Fruit fly (Drosophila melanogaster) whole organism, prepupa: ENCODE data around the gene CG42821.

ENCODE experiments used
- CG10669 ChIP-seq: fragments of 200-800 bp; sonication (Bioruptor generic); optimal IDR thresholded peaks from 3 replicates; lab custom pipeline; 2018; ENCODE audit warnings: missing biosample characterization, mild to moderate bottlenecking, missing genetic modification characterization, moderate library complexity
- CG11294 ChIP-seq: fragments of 200-800 bp; sonication (Bioruptor generic); IDR thresholded peaks from 2 replicates; pipeline ENCODE4 v1.3.6; 2022; ENCODE audit warnings: missing biosample characterization, missing genetic modification characterization
- CG11762 ChIP-seq: fragments of 200-800 bp; sonication (Bioruptor generic); optimal IDR thresholded peaks from 3 replicates; lab custom pipeline; 2016; ENCODE audit warnings: missing biosample characterization, missing genetic modification characterization; ENCODE audit not compliant: insufficient read depth
- CG11902 ChIP-seq: fragments of 200-800 bp; sonication (Bioruptor generic); optimal IDR thresholded peaks from 3 replicates; lab custom pipeline; 2016; ENCODE audit warnings: missing biosample characterization, missing genetic modification characterization
- CG15336 ChIP-seq: fragments of 200-800 bp; sonication (Bioruptor generic); IDR thresholded peaks from 2 replicates; pipeline ENCODE4 v1.3.6; 2022; ENCODE audit warnings: missing biosample characterization, missing genetic modification characterization
- CG1621 ChIP-seq: fragments of 200-800 bp; sonication (Bioruptor generic); optimal IDR thresholded peaks from 3 replicates; lab custom pipeline; 2018; ENCODE audit warnings: missing biosample characterization, mild to moderate bottlenecking, missing genetic modification characterization
- CG16779 ChIP-seq: fragments of 200-800 bp; sonication (Bioruptor generic); optimal IDR thresholded peaks from 3 replicates; lab custom pipeline; 2017; ENCODE audit warnings: missing biosample characterization, mild to moderate bottlenecking, missing genetic modification characterization
- CG31627 ChIP-seq: fragments of 200-800 bp; sonication (Bioruptor generic); optimal IDR thresholded peaks from 3 replicates; lab custom pipeline; 2016; ENCODE audit warnings: missing biosample characterization, missing genetic modification characterization
- CG34406 ChIP-seq: fragments of 200-800 bp; sonication (Bioruptor generic); optimal IDR thresholded peaks from 3 replicates; lab custom pipeline; 2016; ENCODE audit warnings: missing biosample characterization, missing genetic modification characterization
- CG6163 ChIP-seq: fragments of 200-800 bp; sonication (Bioruptor generic); IDR thresholded peaks from 3 replicates; pipeline ENCODE4 v1.3.6; 2022; ENCODE audit warnings: missing biosample characterization, missing genetic modification characterization
- CG6276 ChIP-seq: fragments of 200-800 bp; sonication (Bioruptor generic); optimal IDR thresholded peaks from 2 replicates; lab custom pipeline; 2017; ENCODE audit warnings: missing biosample characterization, mild to moderate bottlenecking, missing genetic modification characterization
- CG6792 ChIP-seq: fragments of 200-800 bp; sonication (Bioruptor generic); optimal IDR thresholded peaks from 3 replicates; lab custom pipeline; 2016; ENCODE audit warnings: missing biosample characterization, missing genetic modification characterization
- CG6854 ChIP-seq: fragments of 200-800 bp; sonication (Bioruptor generic); optimal IDR thresholded peaks from 2 replicates; lab custom pipeline; 2017; ENCODE audit warnings: missing biosample characterization, mild to moderate bottlenecking, missing genetic modification characterization
- CG7368 ChIP-seq: fragments of 200-800 bp; sonication (Bioruptor generic); optimal IDR thresholded peaks from 3 replicates; lab custom pipeline; 2016; ENCODE audit warnings: missing biosample characterization, missing genetic modification characterization
- CG8119 ChIP-seq: fragments of 200-800 bp; sonication (Bioruptor generic); IDR thresholded peaks from 3 replicates; pipeline ENCODE4 v1.3.6; 2022; ENCODE audit warnings: missing biosample characterization, missing genetic modification characterization
- CG8319 ChIP-seq: fragments of 200-800 bp; sonication (Bioruptor generic); optimal IDR thresholded peaks from 3 replicates; lab custom pipeline; 2016; ENCODE audit warnings: missing biosample characterization, missing genetic modification characterization
- CG8632 ChIP-seq: fragments of 200-800 bp; sonication (Bioruptor generic); optimal IDR thresholded peaks from 3 replicates; lab custom pipeline; 2016; ENCODE audit warnings: missing biosample characterization, missing genetic modification characterization
- CG9139 ChIP-seq: fragments of 200-800 bp; sonication (Bioruptor generic); optimal IDR thresholded peaks from 3 replicates; lab custom pipeline; 2017; ENCODE audit warnings: missing biosample characterization, mild to moderate bottlenecking, missing genetic modification characterization
- Eip75B ChIP-seq: fragments of 200-800 bp; sonication (Bioruptor generic); optimal IDR thresholded peaks from 3 replicates; lab custom pipeline; 2016; ENCODE audit warnings: missing biosample characterization, missing genetic modification characterization
- Eip93F ChIP-seq: fragments of 200-800 bp; sonication (Bioruptor generic); optimal IDR thresholded peaks from 2 replicates; lab custom pipeline; 2016; ENCODE audit warnings: missing biosample characterization, mild to moderate bottlenecking, missing genetic modification characterization
- Ets21C ChIP-seq: fragments of 200-800 bp; sonication (Bioruptor generic); optimal IDR thresholded peaks from 3 replicates; lab custom pipeline; 2016; ENCODE audit warnings: missing biosample characterization, missing genetic modification characterization
- Ets96B ChIP-seq: fragments of 200-800 bp; optimal IDR thresholded peaks from 2 replicates; lab custom pipeline; 2019; ENCODE audit warnings: missing biosample characterization, mild to moderate bottlenecking, missing genetic modification characterization, moderate library complexity
- Gug ChIP-seq: fragments of 200-800 bp; sonication (Bioruptor generic); IDR thresholded peaks from 2 replicates; pipeline ENCODE4 v1.3.6; 2022; ENCODE audit warnings: missing biosample characterization, missing genetic modification characterization
- Hr38 ChIP-seq: sonication (Bioruptor generic); optimal IDR thresholded peaks from 2 replicates; lab custom pipeline; 2016; ENCODE audit warnings: missing biosample characterization, missing genetic modification characterization
- Hr39 ChIP-seq: fragments of 200-800 bp; sonication (Bioruptor generic); optimal IDR thresholded peaks from 2 replicates; lab custom pipeline; 2016; ENCODE audit warnings: missing biosample characterization, missing genetic modification characterization
- Lpt ChIP-seq: fragments of 200-800 bp; sonication (Bioruptor generic); optimal IDR thresholded peaks from 3 replicates; lab custom pipeline; 2016; ENCODE audit warnings: missing biosample characterization, missing genetic modification characterization
- OdsH ChIP-seq: fragments of 200-800 bp; sonication (Bioruptor generic); optimal IDR thresholded peaks from 3 replicates; lab custom pipeline; 2016; ENCODE audit warnings: missing biosample characterization, missing genetic modification characterization
- Smox ChIP-seq: fragments of 200-800 bp; sonication (Bioruptor generic); optimal IDR thresholded peaks from 3 replicates; lab custom pipeline; 2016; ENCODE audit warnings: missing biosample characterization, missing genetic modification characterization
- Sox14 ChIP-seq: fragments of 200-800 bp; sonication (Bioruptor generic); optimal IDR thresholded peaks from 3 replicates; lab custom pipeline; 2016; ENCODE audit warnings: missing biosample characterization, missing genetic modification characterization
- acj6 ChIP-seq: fragments of 200-800 bp; sonication (Bioruptor generic); optimal IDR thresholded peaks from 3 replicates; lab custom pipeline; 2016; ENCODE audit warnings: missing biosample characterization, missing genetic modification characterization
- cyc ChIP-seq: fragments of 200-800 bp; sonication (Bioruptor generic); optimal IDR thresholded peaks from 3 replicates; lab custom pipeline; 2016; ENCODE audit warnings: missing biosample characterization, missing genetic modification characterization
- dac ChIP-seq: fragments of 200-800 bp; sonication (Bioruptor generic); optimal IDR thresholded peaks from 2 replicates; lab custom pipeline; 2017; ENCODE audit warnings: missing biosample characterization, mild to moderate bottlenecking, missing genetic modification characterization
- dsx ChIP-seq: fragments of 200-800 bp; optimal IDR thresholded peaks from 3 replicates; lab custom pipeline; 2019; ENCODE audit warnings: missing biosample characterization, mild to moderate bottlenecking, missing genetic modification characterization, moderate library complexity; ENCODE audit not compliant: poor library complexity, severe bottlenecking
- eg ChIP-seq: fragments of 200-800 bp; sonication (Bioruptor generic); IDR thresholded peaks from 3 replicates; pipeline ENCODE4 v1.3.6; 2022; ENCODE audit warnings: missing biosample characterization, missing genetic modification characterization
- esn ChIP-seq: fragments of 200-800 bp; sonication (Bioruptor generic); optimal IDR thresholded peaks from 2 replicates; lab custom pipeline; 2016; ENCODE audit warnings: missing biosample characterization, mild to moderate bottlenecking, missing genetic modification characterization, moderate library complexity
- fd59A ChIP-seq: fragments of 200-800 bp; sonication (Bioruptor generic); optimal IDR thresholded peaks from 2 replicates; lab custom pipeline; 2017; ENCODE audit warnings: missing biosample characterization, mild to moderate bottlenecking, missing genetic modification characterization, missing genetic modification reagents
- fd85E ChIP-seq: fragments of 200-800 bp; sonication (Bioruptor generic); optimal IDR thresholded peaks from 3 replicates; lab custom pipeline; 2016; ENCODE audit warnings: missing biosample characterization, missing genetic modification characterization
- fkh ChIP-seq: fragments of 200-800 bp; sonication (Bioruptor generic); optimal IDR thresholded peaks from 3 replicates; lab custom pipeline; 2017; ENCODE audit warnings: missing biosample characterization, mild to moderate bottlenecking, missing genetic modification characterization, moderate library complexity
- lz ChIP-seq: fragments of 200-800 bp; sonication (Bioruptor generic); optimal IDR thresholded peaks from 3 replicates; lab custom pipeline; 2016; ENCODE audit warnings: missing biosample characterization, missing genetic modification characterization
- net ChIP-seq: fragments of 200-800 bp; sonication (Bioruptor generic); optimal IDR thresholded peaks from 3 replicates; lab custom pipeline; 2016; ENCODE audit warnings: missing biosample characterization, missing genetic modification characterization
- pdm3 ChIP-seq: fragments of 200-800 bp; sonication (Bioruptor generic); optimal IDR thresholded peaks from 3 replicates; lab custom pipeline; 2016; ENCODE audit warnings: missing biosample characterization, missing genetic modification characterization
- salr ChIP-seq, 2 experiments: fragments of 200-800 bp; sonication (Bioruptor generic); optimal IDR thresholded peaks; 3 replicates each; lab custom pipeline; 2016 to 2018; ENCODE audit warnings: missing biosample characterization in 2 of 2, missing genetic modification characterization in 2 of 2, mild to moderate bottlenecking in 1 of 2
- spab ChIP-seq: fragments of 200-800 bp; sonication (Bioruptor generic); optimal IDR thresholded peaks from 2 replicates; lab custom pipeline; 2017; ENCODE audit warnings: missing biosample characterization, mild to moderate bottlenecking, missing genetic modification characterization, missing genetic modification reagents
- ss ChIP-seq, 2 experiments: fragments of 200-800 bp; sonication (Bioruptor generic); optimal IDR thresholded peaks; 2 replicates in 1 of 2; 3 replicates in 1 of 2; lab custom pipeline; 2017 to 2018; ENCODE audit warnings: mild to moderate bottlenecking in 2 of 2, missing biosample characterization in 2 of 2, missing genetic modification characterization in 2 of 2, moderate library complexity in 1 of 2
- svp ChIP-seq: fragments of 200-800 bp; sonication (Bioruptor generic); peaks from one replicate; lab custom pipeline; 2016; ENCODE audit warnings: missing biosample characterization, missing genetic modification characterization
- vri ChIP-seq: fragments of 200-800 bp; sonication (Bioruptor generic); optimal IDR thresholded peaks from 3 replicates; lab custom pipeline; 2016; ENCODE audit warnings: missing biosample characterization, mild to moderate bottlenecking, missing genetic modification characterization

The CG42821 gene

DNA sequence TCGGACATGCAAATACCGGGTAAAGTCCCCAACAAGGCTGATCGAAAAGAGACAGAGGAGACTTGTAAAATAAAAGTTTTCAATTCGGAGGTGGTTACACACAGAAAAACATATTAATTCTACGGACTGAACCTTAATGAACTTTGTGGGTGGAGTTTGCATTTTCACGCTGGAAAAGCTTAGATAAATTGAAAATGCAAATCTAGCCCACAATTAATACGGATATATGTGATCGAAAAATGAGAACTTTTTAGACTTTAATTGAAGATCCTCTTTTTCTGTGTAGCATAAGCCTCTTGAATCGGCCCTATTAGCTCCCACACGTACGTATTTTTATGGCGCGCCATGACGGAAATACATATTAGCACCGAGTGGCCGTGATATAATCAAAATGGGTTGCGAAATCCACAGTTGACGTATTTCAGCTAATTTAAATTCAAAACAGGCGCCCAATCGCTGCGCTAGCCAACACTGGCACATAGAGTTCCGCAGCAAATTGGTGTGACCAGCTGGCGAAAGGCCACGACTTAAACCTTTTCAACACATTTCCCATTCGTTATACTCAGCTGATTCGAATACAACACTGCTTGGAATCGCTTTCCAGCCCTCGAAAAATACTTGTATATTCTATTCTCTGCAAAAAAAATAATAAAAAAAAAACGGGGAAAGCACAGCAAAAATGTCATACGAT is 27.4 kb upstream of the CG42821 start (continued):
- TF ChIP-seq Eip75B (peak; percentile 33), salr (GFP tag; optimal IDR thresholded peaks at IDR 0.05; lab: Kevin White, UChicago) (peak in 1 of 2 experiments; percentile 24), cyc (GFP tag; lab: Kevin White, UChicago) (peak; percentile 62), Lpt (GFP tag; lab: Kevin White, UChicago) (no peak), CG10669 (GFP tag; lab: Kevin White, UChicago) (peak; percentile 21), CG8632 (GFP tag; lab: Kevin White, UChicago) (no peak), Eip93F (GFP tag; lab: Kevin White, UChicago) (no peak), Ets21C (GFP tag; lab: Kevin White, UChicago) (no peak), CG6854 (no peak), CG6163 (GFP tag; lab: Robert Waterston, UW) (peak; percentile 58), Gug (GFP tag; lab: Robert Waterston, UW) (0 out of 2 replicates have a peak, but pooled peaks have one; percentile 18)

DNA sequence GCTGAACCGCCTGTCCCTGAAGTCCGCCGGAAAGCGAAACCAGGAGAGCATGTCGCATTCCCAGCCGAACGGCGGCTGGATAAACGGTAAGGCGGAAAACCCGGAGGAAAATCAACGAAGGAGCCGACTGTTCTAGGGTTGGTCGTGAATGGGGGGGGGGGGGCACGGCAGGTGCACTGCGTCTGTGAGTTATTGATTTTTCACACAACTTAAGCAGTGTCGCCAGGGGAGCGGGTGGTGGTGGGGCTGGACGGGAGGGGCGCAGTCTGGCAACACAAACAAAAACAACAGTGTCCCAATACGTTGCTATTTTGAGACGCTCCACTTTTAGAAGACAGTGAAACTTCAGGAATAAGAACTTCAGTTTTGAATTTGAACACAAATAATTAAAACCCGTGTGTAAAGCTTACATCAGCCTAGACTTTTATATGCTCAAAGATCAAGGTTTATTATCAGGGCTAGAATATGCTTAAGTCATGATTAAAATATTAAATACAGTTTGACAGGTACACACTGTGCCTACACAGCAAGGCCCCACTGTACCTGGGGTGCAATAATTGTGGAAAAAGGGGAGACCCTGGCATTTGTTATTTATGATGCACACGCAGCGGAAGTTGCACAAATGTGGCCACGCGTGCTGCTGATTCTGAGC is 26.6 kb upstream of the CG42821 start:
- TF ChIP-seq Gug (GFP tag; lab: Robert Waterston, UW) = peak; percentile 79
- TF ChIP-seq cyc (GFP tag; lab: Kevin White, UChicago) = peak; percentile 83
- TF ChIP-seq Smox (GFP tag; lab: Kevin White, UChicago) = peak; percentile 64
- TF ChIP-seq CG11762 (GFP tag; lab: Kevin White, UChicago) = peak; percentile 71
- peak; percentile 35 to 65 for TF ChIP-seq ss (GFP tag; optimal IDR thresholded peaks at IDR 0.05; lab: Kevin White, UChicago)
- TF ChIP-seq CG16779 (tag; lab: Kevin White, UChicago) = peak; percentile 64
- peak; percentile 79 for TF ChIP-seq OdsH (GFP tag; lab: Kevin White, UChicago)
- peak; percentile 58 for TF ChIP-seq fd59A (GFP tag; lab: Kevin White, UChicago)
- peak; percentile 81 for TF ChIP-seq Eip75B
- TF ChIP-seq CG6163 (GFP tag; lab: Robert Waterston, UW) = peak; percentile 89
- peak; percentile 92 for TF ChIP-seq eg (GFP tag; lab: Robert Waterston, UW)
- no peak for TF ChIP-seq Eip93F (GFP tag; lab: Kevin White, UChicago)
- TF ChIP-seq acj6 (GFP tag; lab: Kevin White, UChicago) = peak; percentile 83
- TF ChIP-seq CG10669 (GFP tag; lab: Kevin White, UChicago) = peak; percentile 77
- peak; percentile 77 for TF ChIP-seq Ets21C (GFP tag; lab: Kevin White, UChicago)
- TF ChIP-seq CG9139 (GFP tag; lab: Kevin White, UChicago) = peak; percentile 34
- peak; percentile 74 for TF ChIP-seq CG11902 (GFP tag; lab: Kevin White, UChicago)
- peak; percentile 63 for TF ChIP-seq CG7368 (GFP tag; lab: Kevin White, UChicago)
- TF ChIP-seq lz (GFP tag; lab: Kevin White, UChicago) = peak; percentile 79
- peak; percentile 79 for TF ChIP-seq esn (GFP tag; lab: Kevin White, UChicago)
- TF ChIP-seq Ets96B (tag; lab: Kevin White, UChicago) = peak; percentile 73
- TF ChIP-seq fd85E (GFP tag; lab: Kevin White, UChicago) = peak; percentile 52
- peak; percentile 51 for TF ChIP-seq CG8319 (GFP tag; lab: Kevin White, UChicago)
- TF ChIP-seq CG11294 (GFP tag; lab: Robert Waterston, UW) = peak; percentile 74; the same call in 1 of the 2 replicates
- peak; percentile 77 for TF ChIP-seq Hr39 (GFP tag; lab: Kevin White, UChicago)
- TF ChIP-seq CG15336 (GFP tag; lab: Robert Waterston, UW) = peak; percentile 87
- TF ChIP-seq dsx = peak; percentile 58
- peak; percentile 54 for TF ChIP-seq dac (GFP tag; lab: Kevin White, UChicago)
- TF ChIP-seq svp = peak; percentile 84
- TF ChIP-seq vri (GFP tag; lab: Kevin White, UChicago) = peak; percentile 24
- TF ChIP-seq fkh (GFP tag; lab: Kevin White, UChicago) = peak; percentile 40
- TF ChIP-seq CG31627 (GFP tag; lab: Kevin White, UChicago) = peak; percentile 74
- peak; percentile 90 for TF ChIP-seq CG8119 (GFP tag; lab: Robert Waterston, UW)
- peak; percentile 79 for TF ChIP-seq CG6276 (GFP tag; lab: Kevin White, UChicago)
- peak; percentile 51 for TF ChIP-seq CG1621 (tag; lab: Kevin White, UChicago)
- TF ChIP-seq Hr38 (GFP tag; lab: Kevin White, UChicago) = no peak
- peak; percentile 68 for TF ChIP-seq Sox14 (GFP tag; lab: Kevin White, UChicago)
- peak; percentile 77 for TF ChIP-seq pdm3 (GFP tag; lab: Kevin White, UChicago)
- peak; percentile 75 for TF ChIP-seq CG6792 (GFP tag; lab: Kevin White, UChicago)
- TF ChIP-seq spab (GFP tag; lab: Kevin White, UChicago) = peak; percentile 52
- TF ChIP-seq CG34406 (GFP tag; lab: Kevin White, UChicago) = peak; percentile 61
- peak; percentile 64 for TF ChIP-seq net (GFP tag; lab: Kevin White, UChicago)
